Fruit fly (Drosophila melanogaster): Measurements from ENCODE around the gene Gr10a.

The Gr10a gene

DNA sequence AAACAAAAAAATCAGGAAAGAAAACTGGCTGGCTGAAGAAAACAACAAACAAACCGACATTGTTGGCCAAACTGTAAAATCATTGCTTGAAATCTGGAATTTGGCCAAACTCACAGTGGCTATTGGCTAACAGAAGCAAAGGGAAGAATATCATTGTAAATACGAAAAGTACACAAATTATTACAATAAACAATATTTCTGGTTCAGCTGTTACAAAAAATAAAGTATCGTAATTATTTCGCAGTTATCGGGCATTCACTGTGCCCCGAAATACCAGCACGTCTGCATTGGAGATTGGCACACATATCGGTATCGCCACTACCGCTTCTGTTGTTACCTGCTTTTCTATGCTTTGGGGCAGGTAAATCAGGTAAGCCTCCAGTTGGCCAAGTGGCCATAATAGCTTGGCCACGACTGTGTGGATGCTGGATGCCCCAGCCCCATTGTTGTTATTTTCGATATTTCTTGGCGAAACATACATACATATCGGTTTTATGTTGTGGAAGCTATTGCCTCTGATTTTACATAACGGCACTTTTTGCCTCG, 33.9 kb upstream of the Gr10a start (continued):
- TF ChIP-seq Dp (GFP tag; optimal IDR thresholded peaks at IDR 0.05) (no peak), CG5953 (GFP tag; IDR thresholded peaks at IDR 0.05) (0 out of 2 replicates have a peak, but pooled peaks have one; percentile 12), CG3407 (GFP tag; optimal IDR thresholded peaks at IDR 0.05) (no peak), tio (GFP tag; optimal IDR thresholded peaks at IDR 0.05) (peak; percentile 31), lab (GFP tag; optimal IDR thresholded peaks at IDR 0.05) (peak; percentile 60), CG31441 (GFP tag; IDR thresholded peaks at IDR 0.05) (no peak), Ptx1 (GFP tag; IDR thresholded peaks at IDR 0.05) (peak; percentile 69), CG15479 (GFP tag; optimal IDR thresholded peaks at IDR 0.05) (no peak), Awh (GFP tag; IDR thresholded peaks at IDR 0.05) (0 out of 2 replicates have a peak, but pooled peaks have one; percentile 8), ATbp (GFP tag; optimal IDR thresholded peaks at IDR 0.05) (no peak), dmrt99B (tag; optimal IDR thresholded peaks at IDR 0.05) (peak; percentile 66), Blimp-1 (GFP tag; optimal IDR thresholded peaks at IDR 0.05) (peak; percentile 7), CG4707 (GFP tag; optimal IDR thresholded peaks at IDR 0.05) (no peak), pum (GFP tag; optimal IDR thresholded peaks at IDR 0.05) (no peak), mam (GFP tag; optimal IDR thresholded peaks at IDR 0.05) (peak; percentile 51), CG32532 (GFP tag; IDR thresholded peaks at IDR 0.05) (peak; percentile 73), Hr78 (GFP tag; optimal IDR thresholded peaks at IDR 0.05) (no peak), slou (GFP tag; optimal IDR thresholded peaks at IDR 0.05) (no peak), pnt (GFP tag; optimal IDR thresholded peaks at IDR 0.05) (no peak), CG17568 (GFP tag; optimal IDR thresholded peaks at IDR 0.05) (no peak), fru (optimal IDR thresholded peaks at IDR 0.05) (no peak), NFAT (GFP tag; IDR thresholded peaks at IDR 0.05) (peak; percentile 54; the same call in 1 of the 2 replicates), cato (GFP tag; optimal IDR thresholded peaks at IDR 0.05; ENCODE audit: borderline replicate concordance) (no peak), CG15011 (GFP tag; optimal IDR thresholded peaks at IDR 0.05) (no peak), scrt (GFP tag; optimal IDR thresholded peaks at IDR 0.05) (no peak), CG4360 (GFP tag; IDR thresholded peaks at IDR 0.05) (no peak), bsh (GFP tag; optimal IDR thresholded peaks at IDR 0.05) (peak in 1 of 2 experiments; percentile 2), Fer1 (GFP tag; optimal IDR thresholded peaks at IDR 0.05) (peak; percentile 46), ranshi (GFP tag; IDR thresholded peaks at IDR 0.05) (peak; percentile 54), Scr (GFP tag; IDR thresholded peaks at IDR 0.05; ENCODE audit: partially characterized antibody) (no peak), CG6765 (GFP tag; optimal IDR thresholded peaks at IDR 0.05) (no peak), CG8290 (GFP tag; optimal IDR thresholded peaks at IDR 0.05) (no peak), CG8290 (tag; optimal IDR thresholded peaks at IDR 0.05) (peak in 1 of 2 experiments; percentile 88), CG14710 (tag; optimal IDR thresholded peaks at IDR 0.05) (no peak), cwo (GFP tag; optimal IDR thresholded peaks at IDR 0.05) (peak; percentile 19), Six4 (GFP tag; optimal IDR thresholded peaks at IDR 0.05) (no peak), CG1233 (GFP tag; optimal IDR thresholded peaks at IDR 0.05) (no peak), esg (GFP tag; conservative IDR thresholded peaks at IDR 0.05) (0 out of 2 replicates have a peak, but pooled peaks have one; percentile 10), ftz-f1 (GFP tag; optimal IDR thresholded peaks at IDR 0.05) (no peak), CG2678 (tag; optimal IDR thresholded peaks at IDR 0.05) (peak; percentile 58), dmrt11E (tag; optimal IDR thresholded peaks at IDR 0.05) (no peak), CG17328 (GFP tag; IDR thresholded peaks at IDR 0.05) (peak; percentile 61), knrl (GFP tag; IDR thresholded peaks at IDR 0.05; ENCODE audit: partially characterized antibody) (no peak), emc (GFP tag; optimal IDR thresholded peaks at IDR 0.05) (no peak), onecut (GFP tag; IDR thresholded peaks at IDR 0.05) (peak; percentile 45), inv (GFP tag; IDR thresholded peaks at IDR 0.05; ENCODE audit: partially characterized antibody) (no peak), CG9817 (tag; optimal IDR thresholded peaks at IDR 0.05) (peak; percentile 41), her (GFP tag; optimal IDR thresholded peaks at IDR 0.05) (peak; percentile 40), sr (GFP tag; IDR thresholded peaks at IDR 0.05) (no peak), CG18262 (tag; optimal IDR thresholded peaks at IDR 0.05) (no peak)
